Worm (Caenorhabditis elegans) whole organism, L3 larva: ENCODE measurements around the gene F08F8.9.

ENCODE experiments used
- R02D3.7 ChIP-seq: fragments of 150-350 bp; optimal IDR thresholded peaks from 2 replicates; lab custom pipeline; 2014; ENCODE audit warnings: missing biosample characterization, missing genetic modification characterization
- ZK546.5 ChIP-seq: sonication (generic microtip); optimal IDR thresholded peaks from 2 replicates; lab custom pipeline; 2017; ENCODE audit warnings: missing biosample characterization, missing genetic modification characterization
- aly-2 ChIP-seq: fragments of 150-350 bp; optimal IDR thresholded peaks from 2 replicates; lab custom pipeline; 2014; ENCODE audit warnings: missing biosample characterization, missing genetic modification characterization
- ama-1 ChIP-seq: fragments of 150-350 bp; optimal IDR thresholded peaks from 2 replicates; lab custom pipeline; 2018
- ceh-16 ChIP-seq: sonication (generic microtip); optimal IDR thresholded peaks from 2 replicates; lab custom pipeline; 2017; ENCODE audit warnings: missing biosample characterization, missing genetic modification characterization
- ceh-28 ChIP-seq: fragments of 150-350 bp; optimal IDR thresholded peaks from 2 replicates; lab custom pipeline; 2014; ENCODE audit warnings: missing biosample characterization, missing genetic modification reagents, missing genetic modification characterization
- ceh-82 ChIP-seq: fragments of 150-350 bp; optimal IDR thresholded peaks from 2 replicates; lab custom pipeline; 2014; ENCODE audit warnings: missing biosample characterization, missing genetic modification characterization
- ceh-9 ChIP-seq: sonication (generic microtip); optimal IDR thresholded peaks from 2 replicates; lab custom pipeline; 2018; ENCODE audit warnings: missing biosample characterization, missing genetic modification characterization
- daf-12 ChIP-seq: fragments of 150-350 bp; optimal IDR thresholded peaks from 2 replicates; lab custom pipeline; 2014; ENCODE audit warnings: missing biosample characterization, missing genetic modification reagents, missing genetic modification characterization
- egl-27 ChIP-seq: sonication (generic microtip); optimal IDR thresholded peaks from 4 replicates; lab custom pipeline; 2017; ENCODE audit warnings: missing biosample characterization, missing genetic modification reagents, missing genetic modification characterization
- egl-5 ChIP-seq: fragments of 150-350 bp; optimal IDR thresholded peaks from 2 replicates; lab custom pipeline; 2017; ENCODE audit warnings: missing biosample characterization, missing genetic modification reagents, missing genetic modification characterization, inconsistent platforms
- elt-1 ChIP-seq: fragments of 150-350 bp; optimal IDR thresholded peaks from 2 replicates; lab custom pipeline; 2014; ENCODE audit warnings: missing biosample characterization, missing genetic modification characterization
- elt-2 ChIP-seq: sonication (generic microtip); optimal IDR thresholded peaks from 2 replicates; lab custom pipeline; 2016; ENCODE audit warnings: missing genetic modification reagents, mild to moderate bottlenecking, missing genetic modification characterization, missing compliant biosample characterization
- elt-3 ChIP-seq, 3 experiments: fragments of 150-350 bp in 1 of 3; sonication (generic microtip) in 2 of 3; optimal IDR thresholded peaks; 2 replicates in 2 of 3; 4 replicates in 1 of 3; lab custom pipeline; 2014 to 2017; ENCODE audit warnings: missing biosample characterization in 3 of 3, missing genetic modification characterization in 3 of 3
- eor-1 ChIP-seq, 2 experiments: fragments of 150-350 bp; optimal IDR thresholded peaks; 2 replicates each; lab custom pipeline; 2014 to 2018; ENCODE audit warnings: missing biosample characterization in 2 of 2, missing genetic modification characterization in 2 of 2
- fkh-10 ChIP-seq: sonication (generic microtip); optimal IDR thresholded peaks from 2 replicates; lab custom pipeline; 2017; ENCODE audit warnings: missing biosample characterization, missing genetic modification reagents, missing genetic modification characterization
- fkh-2 ChIP-seq: fragments of 150-350 bp; optimal IDR thresholded peaks from 2 replicates; lab custom pipeline; 2014; ENCODE audit warnings: missing biosample characterization, missing genetic modification reagents, missing genetic modification characterization
- fos-1 ChIP-seq: fragments of 150-350 bp; optimal IDR thresholded peaks from 2 replicates; lab custom pipeline; 2014; ENCODE audit warnings: missing biosample characterization, missing genetic modification characterization
- jun-1 ChIP-seq: fragments of 150-350 bp; optimal IDR thresholded peaks from 2 replicates; lab custom pipeline; 2014; ENCODE audit warnings: missing biosample characterization, missing genetic modification reagents, missing genetic modification characterization
- lin-15B ChIP-seq: fragments of 150-350 bp; optimal IDR thresholded peaks from 2 replicates; lab custom pipeline; 2014; ENCODE audit warnings: missing biosample characterization, missing genetic modification characterization
- mdl-1 ChIP-seq: fragments of 150-350 bp; optimal IDR thresholded peaks from 2 replicates; lab custom pipeline; 2014; ENCODE audit warnings: missing biosample characterization, missing genetic modification characterization
- mml-1 ChIP-seq: fragments of 150-350 bp; sonication (generic microtip); optimal IDR thresholded peaks from 3 replicates; lab custom pipeline; 2014; ENCODE audit warnings: missing biosample characterization, missing genetic modification characterization
- nfya-1 ChIP-seq: sonication (generic microtip); optimal IDR thresholded peaks from 2 replicates; lab custom pipeline; 2017; ENCODE audit warnings: missing genetic modification characterization, mild to moderate bottlenecking, missing compliant biosample characterization, antibody characterized with exemption, moderate library complexity; ENCODE audit not compliant: insufficient read depth
- nhr-11 ChIP-seq: fragments of 150-350 bp; optimal IDR thresholded peaks from 2 replicates; lab custom pipeline; 2014; ENCODE audit warnings: missing biosample characterization, missing genetic modification characterization
- nhr-12 ChIP-seq: fragments of 150-350 bp; optimal IDR thresholded peaks from 2 replicates; lab custom pipeline; 2014; ENCODE audit warnings: missing biosample characterization, missing genetic modification characterization
- nhr-23 ChIP-seq: fragments of 150-350 bp; optimal IDR thresholded peaks from 2 replicates; lab custom pipeline; 2014; ENCODE audit warnings: missing biosample characterization, missing genetic modification reagents, missing genetic modification characterization
- nhr-237 ChIP-seq: fragments of 150-350 bp; optimal IDR thresholded peaks from 2 replicates; lab custom pipeline; 2014; ENCODE audit warnings: missing biosample characterization, missing genetic modification characterization
- nhr-25 ChIP-seq: sonication (generic microtip); optimal IDR thresholded peaks from 2 replicates; lab custom pipeline; 2017; ENCODE audit warnings: missing biosample characterization, missing genetic modification characterization
- nhr-28 ChIP-seq: fragments of 150-350 bp; optimal IDR thresholded peaks from 2 replicates; lab custom pipeline; 2014; ENCODE audit warnings: missing biosample characterization, missing genetic modification characterization
- nhr-43 ChIP-seq: sonication (generic microtip); optimal IDR thresholded peaks from 2 replicates; lab custom pipeline; 2016; ENCODE audit warnings: mild to moderate bottlenecking, missing genetic modification characterization, missing compliant biosample characterization; ENCODE audit not compliant: poor library complexity, severe bottlenecking
- nhr-67 ChIP-seq: fragments of 150-350 bp; optimal IDR thresholded peaks from 2 replicates; lab custom pipeline; 2014; ENCODE audit warnings: missing biosample characterization, missing genetic modification characterization
- nhr-76 ChIP-seq: fragments of 150-350 bp; sonication (generic microtip); optimal IDR thresholded peaks from 5 replicates; lab custom pipeline; 2014; ENCODE audit warnings: missing biosample characterization, missing genetic modification characterization
- nhr-77 ChIP-seq: fragments of 150-350 bp; optimal IDR thresholded peaks from 2 replicates; lab custom pipeline; 2014; ENCODE audit warnings: missing biosample characterization, missing genetic modification characterization
- pha-4 ChIP-seq: fragments of 150-350 bp; optimal IDR thresholded peaks from 2 replicates; lab custom pipeline; 2014; ENCODE audit warnings: missing biosample characterization, missing genetic modification reagents, missing genetic modification characterization
- sea-2 ChIP-seq: fragments of 150-350 bp; sonication (generic microtip); optimal IDR thresholded peaks from 4 replicates; lab custom pipeline; 2014; ENCODE audit warnings: missing biosample characterization, missing genetic modification reagents, missing genetic modification characterization
- skn-1 ChIP-seq: fragments of 150-350 bp; optimal IDR thresholded peaks from 2 replicates; lab custom pipeline; 2014; ENCODE audit warnings: missing biosample characterization, missing genetic modification characterization
- unc-39 ChIP-seq: sonication (generic microtip); optimal IDR thresholded peaks from 4 replicates; lab custom pipeline; 2017; ENCODE audit warnings: missing biosample characterization, missing genetic modification characterization
- unc-62 ChIP-seq: fragments of 150-350 bp; sonication (generic microtip); optimal IDR thresholded peaks from 4 replicates; lab custom pipeline; 2014; ENCODE audit warnings: missing biosample characterization, missing genetic modification reagents, missing genetic modification characterization
- zag-1 ChIP-seq: fragments of 150-350 bp; optimal IDR thresholded peaks from 2 replicates; lab custom pipeline; 2014; ENCODE audit warnings: missing biosample characterization, missing genetic modification characterization
- ztf-11 ChIP-seq: fragments of 150-350 bp; optimal IDR thresholded peaks from 2 replicates; lab custom pipeline; 2014; ENCODE audit warnings: missing biosample characterization, missing genetic modification characterization
- ztf-4 ChIP-seq: fragments of 150-350 bp; optimal IDR thresholded peaks from 2 replicates; lab custom pipeline; 2014; ENCODE audit warnings: missing biosample characterization, missing genetic modification characterization

The F08F8.9 gene

ce11 chrIII:7353871-7354270 lies at the start of gene F08F8.9:
Gene F08F8.9 (minus strand): TSS chrIII:7353971.
- no peak for TF ChIP-seq lin-15B (tag; lab: Kevin White, UChicago)
- no peak for TF ChIP-seq ztf-11 (tag; lab: Kevin White, UChicago)
- TF ChIP-seq nhr-25 (tag; lab: Kevin White, UChicago), result no peak
- TF ChIP-seq ama-1 (lab: Kevin White, UChicago), result no peak
- no peak for TF ChIP-seq nhr-77 (tag; lab: Kevin White, UChicago)
- TF ChIP-seq ztf-4 (tag; lab: Kevin White, UChicago), result no peak
- TF ChIP-seq elt-2, result peak; percentile 1
- no peak for TF ChIP-seq mdl-1 (tag; lab: Kevin White, UChicago)
- TF ChIP-seq elt-3 (tag; optimal IDR thresholded peaks at IDR 0.05; lab: Kevin White, UChicago), result no peak
- peak; percentile 4 for TF ChIP-seq pha-4
- TF ChIP-seq nhr-12 (tag; lab: Kevin White, UChicago), result no peak
- TF ChIP-seq, all 47 proteins: peak for 2

ce11 chrIII:7399004-7399403 lies 45.2 kb upstream of the F08F8.9 start:
- no peak for TF ChIP-seq daf-12 (tag; lab: Kevin White, UChicago)
- no peak for TF ChIP-seq R02D3.7 (tag; lab: Kevin White, UChicago)
- no peak for TF ChIP-seq ceh-28
- no peak for TF ChIP-seq ztf-11 (tag; lab: Kevin White, UChicago)
- no peak for TF ChIP-seq egl-5
- TF ChIP-seq nfya-1 (tag; lab: Kevin White, UChicago), result no peak
- TF ChIP-seq ZK546.5 (tag; lab: Kevin White, UChicago), result no peak
- no peak for TF ChIP-seq fos-1 (tag; lab: Kevin White, UChicago)

- TF ChIP-seq nfya-1 (tag; lab: Kevin White, UChicago), result peak; percentile 25
- TF ChIP-seq nhr-67 (tag; lab: Kevin White, UChicago), result no peak
Observed at ce11 chrIII:7397196-7397595, 43.4 kb upstream of the F08F8.9 start.

- no peak for TF ChIP-seq nhr-25 (tag; lab: Kevin White, UChicago)
- TF ChIP-seq eor-1 (tag; optimal IDR thresholded peaks at IDR 0.05; lab: Kevin White, UChicago), result no peak
- TF ChIP-seq aly-2 (tag; lab: Kevin White, UChicago), result no peak
- TF ChIP-seq ztf-4 (tag; lab: Kevin White, UChicago), result no peak
- no peak for TF ChIP-seq nhr-11 (tag; lab: Kevin White, UChicago)
- TF ChIP-seq nhr-77 (tag; lab: Kevin White, UChicago), result no peak
- no peak for TF ChIP-seq zag-1
- TF ChIP-seq mdl-1 (tag; lab: Kevin White, UChicago), result no peak
- no peak for TF ChIP-seq nhr-12 (tag; lab: Kevin White, UChicago)
- no peak for TF ChIP-seq nhr-28 (tag; lab: Kevin White, UChicago)
- TF ChIP-seq unc-62 (GFP tag; lab: Kevin White, UChicago), result no peak
- TF ChIP-seq, all 47 proteins: peak for 0
Observed at ce11 chrIII:7395354-7395753, 41.6 kb upstream of the F08F8.9 start, which contains the start of gene lgc-50. Gene lgc-50 (minus strand): TSS chrIII:7395454.

- TF ChIP-seq nhr-43 (no peak), unc-62 (GFP tag; lab: Kevin White, UChicago) (no peak), eor-1 (tag; optimal IDR thresholded peaks at IDR 0.05; lab: Kevin White, UChicago) (no peak), zag-1 (no peak), ceh-9 (tag; lab: Kevin White, UChicago) (no peak), daf-12 (tag; lab: Kevin White, UChicago) (no peak), R02D3.7 (tag; lab: Kevin White, UChicago) (no peak), unc-39 (tag; lab: Kevin White, UChicago) (no peak), elt-1 (tag; lab: Kevin White, UChicago) (no peak), ztf-4 (tag; lab: Kevin White, UChicago) (no peak), ceh-82 (no peak), nhr-25 (tag; lab: Kevin White, UChicago) (no peak), egl-27 (tag; lab: Kevin White, UChicago) (no peak), ceh-16 (tag; lab: Kevin White, UChicago) (no peak), fos-1 (tag; lab: Kevin White, UChicago) (no peak), ztf-11 (tag; lab: Kevin White, UChicago) (no peak), aly-2 (tag; lab: Kevin White, UChicago) (no peak), nhr-237 (tag; lab: Kevin White, UChicago) (no peak), nhr-11 (tag; lab: Kevin White, UChicago) (no peak), mml-1 (tag; lab: Kevin White, UChicago) (no peak), fkh-2 (tag; lab: Kevin White, UChicago) (no peak), egl-5 (no peak), elt-2 (peak; percentile 60), nhr-23 (tag; lab: Kevin White, UChicago) (no peak), nhr-67 (tag; lab: Kevin White, UChicago) (no peak), elt-3 (tag; optimal IDR thresholded peaks at IDR 0.05; lab: Kevin White, UChicago) (no peak), sea-2 (no peak), ZK546.5 (tag; lab: Kevin White, UChicago) (no peak), mdl-1 (tag; lab: Kevin White, UChicago) (peak; percentile 9), jun-1 (tag; lab: Kevin White, UChicago) (no peak), ama-1 (lab: Kevin White, UChicago) (no peak), nhr-76 (tag; lab: Kevin White, UChicago) (no peak), nhr-12 (tag; lab: Kevin White, UChicago) (no peak), nhr-28 (tag; lab: Kevin White, UChicago) (no peak), fkh-10 (GFP tag; lab: Kevin White, UChicago) (no peak), nhr-77 (tag; lab: Kevin White, UChicago) (no peak), skn-1 (tag; lab: Kevin White, UChicago) (no peak)
Observed at ce11 chrIII:7387359-7387758, 33.6 kb upstream of the F08F8.9 start.
